Worm (Caenorhabditis elegans) whole organism, midembryonic: ENCODE measurements around the gene exos-4.2.
A peak's percentile ranks its signal among the peaks of the same experiment; 100 is the strongest.

Experiments
- T22C8.4 ChIP-seq: fragments of 200-800 bp; sonication (Bioruptor generic); IDR thresholded peaks from 2 replicates; pipeline ENCODE4 v1.3.6; 2022; ENCODE audit warnings: missing genetic modification characterization, missing compliant biosample characterization
- flt-1 ChIP-seq: fragments of 200-800 bp; sonication (Bioruptor generic); IDR thresholded peaks from 2 replicates; pipeline ENCODE4 v1.3.6; 2022; ENCODE audit warnings: missing genetic modification characterization, missing compliant biosample characterization
- klf-2 ChIP-seq: fragments of 200-800 bp; sonication (Bioruptor generic); conservative IDR thresholded peaks from 2 replicates; pipeline ENCODE4 v1.3.6; 2022; ENCODE audit warnings: missing genetic modification reagents, missing genetic modification characterization, missing compliant biosample characterization
- ztf-23 ChIP-seq: fragments of 200-800 bp; sonication (Bioruptor generic); IDR thresholded peaks from 2 replicates; pipeline ENCODE4 v1.3.6; 2022; ENCODE audit warnings: missing genetic modification reagents, missing genetic modification characterization, missing compliant biosample characterization

DNA sequence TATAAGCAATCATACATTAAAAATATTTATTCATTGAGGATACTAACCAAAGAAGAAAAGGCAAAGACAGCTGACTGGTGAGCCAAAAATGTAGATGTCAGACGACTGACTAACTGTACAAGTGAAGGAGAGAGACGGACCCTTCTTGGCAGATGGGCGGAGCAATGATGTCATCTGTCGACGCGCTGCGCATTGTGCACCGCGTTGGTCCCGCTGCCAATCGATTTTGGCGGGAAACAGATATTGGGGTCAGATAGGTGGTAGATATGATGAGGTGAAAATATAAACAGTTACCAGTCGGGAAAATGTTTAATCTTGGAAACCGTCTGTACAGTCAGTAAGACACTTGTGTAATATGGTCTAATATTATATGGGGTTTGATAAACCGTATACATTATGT is 9.9 kb downstream of the exos-4.2 start, which contains the start of gene T24C4.2:
- TF ChIP-seq flt-1 (GFP tag; lab: Robert Waterston, UW) (no peak), T22C8.4 (GFP tag; lab: Robert Waterston, UW) (0 out of 2 replicates have a peak, but pooled peaks have one; percentile 19), klf-2 (no peak), ztf-23 (GFP tag; lab: Robert Waterston, UW) (no peak)
